Fruit fly (Drosophila melanogaster) whole organism, embryonic: ENCODE results near the gene CG43339.

ENCODE experiments used
- CG10147 ChIP-seq: fragments of 200-800 bp; sonication (Bioruptor generic); optimal IDR thresholded peaks from 2 replicates; lab custom pipeline; 2019; ENCODE audit warnings: missing biosample characterization, mild to moderate bottlenecking, missing genetic modification characterization, moderate library complexity
- CG10274 ChIP-seq: fragments of 200-800 bp; sonication (Bioruptor generic); optimal IDR thresholded peaks from 3 replicates; lab custom pipeline; 2017; ENCODE audit warnings: missing biosample characterization, mild to moderate bottlenecking, missing genetic modification characterization
- CG10565 ChIP-seq: fragments of 200-800 bp; sonication (Bioruptor generic); optimal IDR thresholded peaks from 3 replicates; lab custom pipeline; 2016; ENCODE audit warnings: missing biosample characterization, mild to moderate bottlenecking, missing genetic modification characterization
- CG11093 ChIP-seq: fragments of 200-800 bp; sonication (Bioruptor generic); IDR thresholded peaks from 3 replicates; pipeline ENCODE4 v1.3.6; 2022; ENCODE audit warnings: missing biosample characterization, missing genetic modification characterization
- CG12219 ChIP-seq: fragments of 200-800 bp; sonication (Bioruptor generic); optimal IDR thresholded peaks from 3 replicates; lab custom pipeline; 2018; ENCODE audit warnings: missing biosample characterization, mild to moderate bottlenecking, missing genetic modification characterization
- CG14965 ChIP-seq: fragments of 200-800 bp; sonication (Bioruptor generic); optimal IDR thresholded peaks from 2 replicates; lab custom pipeline; 2016; ENCODE audit warnings: missing biosample characterization, missing genetic modification characterization, borderline replicate concordance
- CG15696 ChIP-seq: fragments of 200-800 bp; sonication (Bioruptor generic); optimal IDR thresholded peaks from 2 replicates; lab custom pipeline; 2019; ENCODE audit warnings: missing biosample characterization, mild to moderate bottlenecking, missing genetic modification characterization, moderate library complexity
- CG17612 ChIP-seq: fragments of 200-800 bp; sonication (Bioruptor generic); IDR thresholded peaks from 2 replicates; pipeline ENCODE4 v1.3.6; 2022; ENCODE audit warnings: missing biosample characterization, missing genetic modification characterization
- CG17829 ChIP-seq: fragments of 200-800 bp; optimal IDR thresholded peaks from 2 replicates; lab custom pipeline; 2019; ENCODE audit warnings: missing biosample characterization, mild to moderate bottlenecking, missing genetic modification characterization, moderate library complexity
- CG18262 ChIP-seq: fragments of 200-800 bp; optimal IDR thresholded peaks from 3 replicates; lab custom pipeline; 2019; ENCODE audit warnings: missing biosample characterization, mild to moderate bottlenecking, missing genetic modification characterization, moderate library complexity
- CG1832 ChIP-seq: fragments of 200-800 bp; sonication (Bioruptor generic); optimal IDR thresholded peaks from 2 replicates; lab custom pipeline; 2017; ENCODE audit warnings: missing biosample characterization, mild to moderate bottlenecking, missing genetic modification characterization, inconsistent platforms
- CG2116 ChIP-seq: fragments of 200-800 bp; sonication (Bioruptor generic); optimal IDR thresholded peaks from 3 replicates; lab custom pipeline; 2018; ENCODE audit warnings: missing biosample characterization, mild to moderate bottlenecking, missing genetic modification characterization
- CG31441 ChIP-seq: fragments of 200-800 bp; sonication (Bioruptor generic); IDR thresholded peaks from 2 replicates; pipeline ENCODE4 v1.3.6; 2022; ENCODE audit warnings: missing biosample characterization, missing genetic modification characterization
- CG3163 ChIP-seq: fragments of 200-800 bp; sonication (Bioruptor generic); optimal IDR thresholded peaks from 3 replicates; lab custom pipeline; 2016; ENCODE audit warnings: missing biosample characterization, missing genetic modification characterization
- CG3726 ChIP-seq: fragments of 200-800 bp; sonication (Bioruptor generic); IDR thresholded peaks from 3 replicates; pipeline ENCODE4, ENCODE4 v1.3.6; 2022; ENCODE audit warnings: missing biosample characterization, missing genetic modification characterization
- CG3838 ChIP-seq: fragments of 200-800 bp; sonication (Bioruptor generic); optimal IDR thresholded peaks from 3 replicates; lab custom pipeline; 2016; ENCODE audit warnings: missing biosample characterization, missing genetic modification characterization
- CG4424 ChIP-seq: fragments of 200-800 bp; sonication (Bioruptor generic); optimal IDR thresholded peaks from 3 replicates; lab custom pipeline; 2016; ENCODE audit warnings: missing biosample characterization, missing genetic modification characterization
- CG6765 ChIP-seq: fragments of 200-800 bp; sonication (Bioruptor generic); optimal IDR thresholded peaks from 3 replicates; lab custom pipeline; 2017; ENCODE audit warnings: missing biosample characterization, mild to moderate bottlenecking, missing genetic modification characterization
- CG7357 ChIP-seq: fragments of 200-800 bp; sonication (Bioruptor generic); IDR thresholded peaks from 3 replicates; pipeline ENCODE4 v1.3.6; 2022; ENCODE audit warnings: missing biosample characterization, missing genetic modification characterization
- CG7556 ChIP-seq: fragments of 200-800 bp; sonication (Bioruptor generic); optimal IDR thresholded peaks from 2 replicates; lab custom pipeline; 2017; ENCODE audit warnings: missing biosample characterization, mild to moderate bottlenecking, missing genetic modification characterization
- CG7963 ChIP-seq: fragments of 200-800 bp; sonication (Bioruptor generic); IDR thresholded peaks from 3 replicates; pipeline ENCODE4 v1.3.6; 2022; ENCODE audit warnings: missing biosample characterization, missing genetic modification characterization; ENCODE audit not compliant: partially characterized antibody
- CG8478 ChIP-seq: fragments of >200 bp; optimal IDR thresholded peaks from 2 replicates; lab custom pipeline; 2018
- Doc3 ChIP-seq: fragments of 200-800 bp; sonication (Bioruptor generic); IDR thresholded peaks from 3 replicates; pipeline ENCODE4 v1.3.6; 2022; ENCODE audit warnings: missing biosample characterization, missing genetic modification characterization; ENCODE audit not compliant: partially characterized antibody
- Drgx ChIP-seq: fragments of 200-800 bp; sonication (Bioruptor generic); IDR thresholded peaks from 2 replicates; pipeline ENCODE4 v1.3.6; 2022; ENCODE audit warnings: missing biosample characterization, missing genetic modification characterization
- Elba2 ChIP-seq: fragments of 200-800 bp; sonication (Bioruptor generic); optimal IDR thresholded peaks from 3 replicates; lab custom pipeline; 2016; ENCODE audit warnings: missing biosample characterization, missing genetic modification characterization
- Max ChIP-seq: fragments of 200-800 bp; sonication (Bioruptor generic); optimal IDR thresholded peaks from 2 replicates; lab custom pipeline; 2016; ENCODE audit warnings: missing biosample characterization, mild to moderate bottlenecking, missing genetic modification characterization
- NC2α ChIP-seq: fragments of 200-800 bp; sonication (Bioruptor generic); optimal IDR thresholded peaks from 2 replicates; lab custom pipeline; 2016; ENCODE audit warnings: missing biosample characterization, missing genetic modification characterization
- Oli ChIP-seq: fragments of 200-800 bp; sonication (Bioruptor generic); optimal IDR thresholded peaks from 2 replicates; lab custom pipeline; 2018; ENCODE audit warnings: missing biosample characterization, mild to moderate bottlenecking, missing genetic modification characterization, moderate library complexity
- Poxn ChIP-seq: fragments of 200-800 bp; sonication (Bioruptor generic); IDR thresholded peaks from 2 replicates; pipeline ENCODE4 v1.3.6; 2022; ENCODE audit warnings: missing biosample characterization, missing genetic modification characterization
- Rx ChIP-seq: fragments of 200-800 bp; sonication (Bioruptor generic); IDR thresholded peaks from 2 replicates; pipeline ENCODE4 v1.3.6; 2022; ENCODE audit warnings: missing biosample characterization, missing genetic modification characterization
- Usf ChIP-seq: fragments of 200-800 bp; sonication (Bioruptor generic); optimal IDR thresholded peaks from 2 replicates; lab custom pipeline; 2017; ENCODE audit warnings: missing genotype, missing biosample characterization, missing genetic modification characterization
- az2 ChIP-seq: fragments of 200-800 bp; sonication (Bioruptor generic); optimal IDR thresholded peaks from 3 replicates; lab custom pipeline; 2016; ENCODE audit warnings: missing biosample characterization, missing genetic modification characterization
- bcd ChIP-seq: fragments of 200-800 bp; sonication (Bioruptor generic); optimal IDR thresholded peaks from 2 replicates; lab custom pipeline; 2017; ENCODE audit warnings: missing biosample characterization, mild to moderate bottlenecking, missing genetic modification characterization
- cad ChIP-seq: fragments of >200 bp; optimal IDR thresholded peaks from 2 replicates; lab custom pipeline; 2017; ENCODE audit warnings: missing biosample characterization, missing genetic modification characterization
- cg ChIP-seq: fragments of 200-800 bp; sonication (Bioruptor generic); optimal IDR thresholded peaks from 3 replicates; lab custom pipeline; 2019; ENCODE audit warnings: missing biosample characterization, mild to moderate bottlenecking, missing genetic modification characterization, moderate library complexity
- disco-r ChIP-seq: fragments of 200-800 bp; sonication (Bioruptor generic); optimal IDR thresholded peaks from 2 replicates; lab custom pipeline; 2016; ENCODE audit warnings: missing biosample characterization, missing genetic modification characterization
- gcm2 ChIP-seq: fragments of 200-800 bp; sonication (Bioruptor generic); optimal IDR thresholded peaks from 2 replicates; lab custom pipeline; 2016; ENCODE audit warnings: missing biosample characterization, missing genetic modification characterization
- grau ChIP-seq: fragments of 200-800 bp; optimal IDR thresholded peaks from 3 replicates; lab custom pipeline; 2019; ENCODE audit warnings: missing biosample characterization, mild to moderate bottlenecking, missing genetic modification characterization, moderate library complexity
- h ChIP-seq: fragments of >200 bp; optimal IDR thresholded peaks from 2 replicates; lab custom pipeline; 2017
- lilli ChIP-seq: fragments of 200-800 bp; sonication (Bioruptor generic); optimal IDR thresholded peaks from 3 replicates; lab custom pipeline; 2016; ENCODE audit warnings: missing biosample characterization, missing genetic modification characterization
- luna ChIP-seq: fragments of 200-800 bp; sonication (Bioruptor generic); optimal IDR thresholded peaks from 2 replicates; lab custom pipeline; 2016; ENCODE audit warnings: missing biosample characterization, missing genetic modification characterization
- mirr ChIP-seq: fragments of 200-800 bp; sonication (Bioruptor generic); optimal IDR thresholded peaks from 3 replicates; lab custom pipeline; 2018; ENCODE audit warnings: missing biosample characterization, mild to moderate bottlenecking, missing genetic modification characterization
- odd ChIP-seq: fragments of 200-800 bp; sonication (Bioruptor generic); optimal IDR thresholded peaks from 2 replicates; lab custom pipeline; 2017; ENCODE audit warnings: missing biosample characterization, mild to moderate bottlenecking, missing genetic modification characterization
- pzg ChIP-seq: fragments of 200-800 bp; sonication (Bioruptor generic); optimal IDR thresholded peaks from 3 replicates; lab custom pipeline; 2018; ENCODE audit warnings: missing biosample characterization, mild to moderate bottlenecking, missing genetic modification characterization, moderate library complexity
- sc ChIP-seq, 3 experiments: fragments of >200 bp in 2 of 3; fragments of 200-800 bp in 1 of 3; sonication (Bioruptor generic) in 1 of 3; optimal IDR thresholded peaks; 2 replicates in 2 of 3; 3 replicates in 1 of 3; lab custom pipeline; 2017; ENCODE audit warnings: mild to moderate bottlenecking in 1 of 3, missing biosample characterization in 1 of 3, missing genetic modification characterization in 1 of 3, missing genetic modification reagents in 1 of 3
- sens-2 ChIP-seq: fragments of 200-800 bp; sonication (Bioruptor generic); IDR thresholded peaks from 2 replicates; pipeline ENCODE4 v1.3.6; 2022; ENCODE audit warnings: missing biosample characterization, missing genetic modification characterization
- sisA ChIP-seq: fragments of 200-800 bp; sonication (Bioruptor generic); IDR thresholded peaks from 2 replicates; pipeline ENCODE4 v1.3.6; 2022; ENCODE audit warnings: missing biosample characterization, missing genetic modification characterization
- slbo ChIP-seq: fragments of 200-800 bp; sonication (Bioruptor generic); IDR thresholded peaks from 2 replicates; pipeline ENCODE4 v1.3.6; 2022; ENCODE audit warnings: missing biosample characterization, missing genetic modification characterization
- tin ChIP-seq: fragments of 200-800 bp; sonication (Bioruptor generic); optimal IDR thresholded peaks from 3 replicates; lab custom pipeline; 2016; ENCODE audit warnings: missing biosample characterization, missing genetic modification characterization
- wor ChIP-seq: fragments of 200-800 bp; sonication (Bioruptor generic); IDR thresholded peaks from 2 replicates; pipeline ENCODE4 v1.3.6; 2022; ENCODE audit warnings: missing biosample characterization, missing genetic modification characterization

The CG43339 gene

DNA sequence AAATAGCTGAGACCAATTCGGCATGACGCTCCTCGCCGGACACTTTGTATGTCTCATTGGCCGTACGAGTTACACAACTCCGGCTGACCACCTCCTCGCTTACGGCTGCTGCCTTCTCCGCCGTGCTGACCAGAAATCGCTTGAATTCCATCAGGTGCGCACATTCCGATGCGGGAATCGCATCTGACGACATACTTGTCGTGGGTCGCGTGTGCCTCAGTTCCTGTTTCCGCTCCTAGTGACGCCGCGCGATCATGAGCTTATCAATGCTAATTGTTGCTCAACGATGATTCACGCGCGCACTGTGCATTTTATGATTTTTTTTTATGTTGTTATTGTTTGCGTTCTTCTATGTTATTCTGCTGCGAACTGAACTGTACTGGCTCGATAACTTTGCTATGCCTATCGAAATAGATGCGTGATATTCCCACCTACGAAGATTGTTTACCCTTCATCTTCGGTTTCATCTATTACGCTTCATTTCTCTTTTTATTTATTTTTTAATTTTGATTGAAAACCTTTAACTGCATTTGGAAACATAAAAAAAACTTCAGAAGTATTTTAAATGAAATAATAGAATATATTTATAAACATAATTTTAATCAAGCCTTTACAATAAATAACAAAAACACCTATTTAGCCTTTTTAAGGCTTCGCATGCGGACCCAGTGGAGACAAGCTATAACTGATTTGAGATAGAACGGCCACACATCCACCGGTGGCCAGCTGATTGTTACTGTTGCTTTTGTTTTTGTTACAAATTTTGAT is 29.8 kb upstream of the CG43339 start, which contains the start of the genes CG10376 and CG10343 (continued):
- no peak for TF ChIP-seq NC2α (GFP tag; lab: Kevin White, UChicago)
- TF ChIP-seq CG10274 (GFP tag; lab: Kevin White, UChicago): peak; percentile 40
- peak; percentile 95 for TF ChIP-seq CG15696
- TF ChIP-seq CG14965 (GFP tag; lab: Kevin White, UChicago): no peak
- peak; percentile 89 for TF ChIP-seq bcd (GFP tag; lab: Kevin White, UChicago)
- peak; percentile 59 for TF ChIP-seq odd (GFP tag; lab: Kevin White, UChicago)
- no peak for TF ChIP-seq h (lab: Kevin White, UChicago)
- peak; percentile 95 for TF ChIP-seq CG17829 (tag; lab: Kevin White, UChicago)
- peak; percentile 85 for TF ChIP-seq CG7556 (GFP tag; lab: Kevin White, UChicago)
- TF ChIP-seq Drgx (GFP tag; lab: Robert Waterston, UW): peak; percentile 76; the same call in 1 of the 2 replicates
- peak; percentile 70; the same call in 2 of the 3 replicates for TF ChIP-seq CG3726 (GFP tag; lab: Robert Waterston, UW)
- peak; percentile 43 for TF ChIP-seq Elba2 (GFP tag; lab: Kevin White, UChicago)
- peak; percentile 93 for TF ChIP-seq slbo (GFP tag; lab: Robert Waterston, UW)
- TF ChIP-seq CG3163 (GFP tag; lab: Kevin White, UChicago): no peak
- peak; percentile 69 for TF ChIP-seq CG6765
- TF ChIP-seq sc (optimal IDR thresholded peaks at IDR 0.05; lab: Kevin White, UChicago): no peak
- peak; percentile 76 for TF ChIP-seq sc (GFP tag; optimal IDR thresholded peaks at IDR 0.05; lab: Kevin White, UChicago)
- TF ChIP-seq CG7357 (GFP tag; lab: Robert Waterston, UW): peak; percentile 99
- TF ChIP-seq CG18262 (tag; lab: Kevin White, UChicago): peak; percentile 93
- TF ChIP-seq Doc3 (GFP tag; lab: Robert Waterston, UW): no peak
- peak; percentile 60 for TF ChIP-seq CG3838
- TF ChIP-seq CG31441 (GFP tag; lab: Robert Waterston, UW): peak; percentile 94
- no peak for TF ChIP-seq gcm2
- TF ChIP-seq cg (GFP tag; lab: Kevin White, UChicago): no peak
- TF ChIP-seq CG10565 (GFP tag; lab: Kevin White, UChicago): no peak
- peak; percentile 28 for TF ChIP-seq mirr (GFP tag; lab: Kevin White, UChicago)
- 0 out of 2 replicates have a peak, but pooled peaks have one; percentile 38 for TF ChIP-seq CG17612 (GFP tag; lab: Robert Waterston, UW)
- TF ChIP-seq CG11093 (GFP tag; lab: Robert Waterston, UW): peak; percentile 58; the same call in 1 of the 3 replicates
- peak; percentile 89 for TF ChIP-seq Oli (tag; lab: Kevin White, UChicago)
- TF ChIP-seq Max (GFP tag; lab: Kevin White, UChicago): peak; percentile 77
- peak; percentile 84 for TF ChIP-seq tin
- TF ChIP-seq sens-2 (GFP tag; lab: Robert Waterston, UW): no peak
- peak; percentile 59 for TF ChIP-seq Rx (GFP tag; lab: Robert Waterston, UW)
- TF ChIP-seq lilli (GFP tag; lab: Kevin White, UChicago): peak; percentile 80
- peak; percentile 83 for TF ChIP-seq wor (GFP tag; lab: Robert Waterston, UW)
- peak; percentile 3 for TF ChIP-seq CG8478 (lab: Kevin White, UChicago)
- peak; percentile 90 for TF ChIP-seq Usf (GFP tag; lab: Kevin White, UChicago)
- peak; percentile 86 for TF ChIP-seq CG4424
- TF ChIP-seq CG1832 (GFP tag; lab: Kevin White, UChicago): no peak
- peak; percentile 67 for TF ChIP-seq CG7963
- peak; percentile 4 for TF ChIP-seq CG12219 (GFP tag; lab: Kevin White, UChicago)
- peak; percentile 52 for TF ChIP-seq pzg (GFP tag; lab: Kevin White, UChicago)
- TF ChIP-seq az2 (GFP tag; lab: Kevin White, UChicago): peak; percentile 88
- peak; percentile 93 for TF ChIP-seq grau (tag; lab: Kevin White, UChicago)
- TF ChIP-seq disco-r: no peak
- no peak for TF ChIP-seq luna
- peak; percentile 81 for TF ChIP-seq CG2116 (GFP tag; lab: Kevin White, UChicago)
- peak; percentile 48; the same call in 1 of the 2 replicates for TF ChIP-seq Poxn (GFP tag; lab: Robert Waterston, UW)
- peak; percentile 90 for TF ChIP-seq CG10147
- TF ChIP-seq cad: no peak
- TF ChIP-seq sisA: peak; percentile 86
